Fruit fly (Drosophila melanogaster): ENCODE measurements around the gene CG3402.

The CG3402 gene

DNA sequence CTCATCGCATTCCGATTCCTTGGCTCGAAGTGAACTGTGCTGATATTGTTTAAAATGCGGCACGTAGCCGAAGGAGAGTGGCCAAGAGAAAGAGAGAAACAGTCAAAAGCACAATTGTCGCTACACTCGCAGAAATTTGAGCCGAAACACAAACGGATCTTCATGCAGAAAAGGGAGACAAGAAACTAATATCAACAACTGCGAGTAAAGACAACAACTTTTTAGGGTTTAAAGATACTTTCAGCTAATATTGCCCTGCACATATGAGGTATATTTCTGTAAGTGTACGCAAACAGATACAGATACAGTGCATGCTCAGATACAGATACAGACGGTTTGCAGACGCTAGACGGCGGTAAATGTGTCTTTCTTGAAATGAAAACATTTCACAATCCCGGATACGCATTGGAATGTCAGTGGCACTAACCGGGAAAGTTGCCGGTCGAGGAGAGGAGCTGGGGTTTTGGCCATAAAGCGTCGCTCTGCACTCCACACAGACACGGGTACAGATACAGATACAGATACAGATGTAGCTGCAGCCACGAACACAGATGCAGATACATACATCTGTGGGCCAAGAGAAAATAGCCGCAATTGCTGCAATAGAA is 8.5 kb downstream of the CG3402 start (continued):
- TF ChIP-seq CG12391 (tag; optimal IDR thresholded peaks at IDR 0.05): peak; percentile 87
- peak; percentile 75 for TF ChIP-seq odd (GFP tag; optimal IDR thresholded peaks at IDR 0.05)
- peak; percentile 38 for TF ChIP-seq slou (GFP tag; optimal IDR thresholded peaks at IDR 0.05)
- TF ChIP-seq CG12219 (GFP tag; optimal IDR thresholded peaks at IDR 0.05): peak; percentile 88
- TF ChIP-seq tap (tag; optimal IDR thresholded peaks at IDR 0.05): peak; percentile 83
- peak; percentile 69 for TF ChIP-seq kay (GFP tag; optimal IDR thresholded peaks at IDR 0.05)
- no peak for TF ChIP-seq ham (GFP tag; IDR thresholded peaks at IDR 0.05)
- TF ChIP-seq CG32772 (GFP tag; IDR thresholded peaks at IDR 0.05): peak; percentile 88
- TF ChIP-seq crol (GFP tag; IDR thresholded peaks at IDR 0.05): peak; percentile 24; the same call in 1 of the 2 replicates
- TF ChIP-seq tgo (GFP tag; IDR thresholded peaks at IDR 0.05): peak; percentile 85
- peak; percentile 89 for TF ChIP-seq CG12769 (tag; optimal IDR thresholded peaks at IDR 0.05)
- TF ChIP-seq CG4282 (GFP tag; optimal IDR thresholded peaks at IDR 0.05): peak; percentile 72
- TF ChIP-seq HmgZ (tag; optimal IDR thresholded peaks at IDR 0.05): peak; percentile 77
- peak; percentile 72 for TF ChIP-seq HmgD (GFP tag; optimal IDR thresholded peaks at IDR 0.05)
- TF ChIP-seq Lhr (GFP tag; optimal IDR thresholded peaks at IDR 0.05): peak; percentile 76
- peak; percentile 78 for TF ChIP-seq fd64A (GFP tag; optimal IDR thresholded peaks at IDR 0.05)
- TF ChIP-seq sqz (GFP tag; optimal IDR thresholded peaks at IDR 0.05): peak; percentile 76
- TF ChIP-seq Lpt (GFP tag; optimal IDR thresholded peaks at IDR 0.05): no peak
- TF ChIP-seq Awh (GFP tag; IDR thresholded peaks at IDR 0.05): peak; percentile 93
- TF ChIP-seq Max (GFP tag; optimal IDR thresholded peaks at IDR 0.05): peak; percentile 74
- peak; percentile 47 for TF ChIP-seq emc (GFP tag; optimal IDR thresholded peaks at IDR 0.05)
- peak; percentile 62 for TF ChIP-seq CG12104 (GFP tag; optimal IDR thresholded peaks at IDR 0.05)
- TF ChIP-seq Kr (GFP tag; optimal IDR thresholded peaks at IDR 0.05): no peak
- TF ChIP-seq sc (optimal IDR thresholded peaks at IDR 0.05): no peak
- peak; percentile 80 for TF ChIP-seq sc (GFP tag; optimal IDR thresholded peaks at IDR 0.05)
- peak; percentile 79 for TF ChIP-seq CG17802 (tag; optimal IDR thresholded peaks at IDR 0.05)
- TF ChIP-seq klu (GFP tag; IDR thresholded peaks at IDR 0.05): peak; percentile 55
- TF ChIP-seq mam (GFP tag; optimal IDR thresholded peaks at IDR 0.05): peak; percentile 86
- TF ChIP-seq CG4730 (GFP tag; IDR thresholded peaks at IDR 0.05): peak; percentile 70
- peak; percentile 79 for TF ChIP-seq CG32767 (GFP tag; IDR thresholded peaks at IDR 0.05)
- TF ChIP-seq H2.0 (GFP tag; IDR thresholded peaks at IDR 0.05): peak; percentile 84
- TF ChIP-seq CG6272 (GFP tag; IDR thresholded peaks at IDR 0.05): peak; percentile 77
- peak; percentile 81 for TF ChIP-seq lmd (GFP tag; IDR thresholded peaks at IDR 0.05)
- TF ChIP-seq Atf6 (GFP tag; IDR thresholded peaks at IDR 0.05): peak; percentile 64; the same call in 1 of the 2 replicates
- no peak for TF ChIP-seq CG13287 (GFP tag; IDR thresholded peaks at IDR 0.05; ENCODE audit: partially characterized antibody)
- no peak for TF ChIP-seq Dref (GFP tag; IDR thresholded peaks at IDR 0.05)
- peak; percentile 75 for TF ChIP-seq CG1647 (GFP tag; optimal IDR thresholded peaks at IDR 0.05)
- TF ChIP-seq fd96Cb (tag; optimal IDR thresholded peaks at IDR 0.05): peak; percentile 90
- TF ChIP-seq ro (GFP tag; IDR thresholded peaks at IDR 0.05): peak; percentile 65
- peak; percentile 59; the same call in 1 of the 2 replicates for TF ChIP-seq Nf-YA (GFP tag; IDR thresholded peaks at IDR 0.05)
- peak; percentile 75 for TF ChIP-seq Vsx1 (GFP tag; optimal IDR thresholded peaks at IDR 0.05)
- no peak for TF ChIP-seq B-H2 (GFP tag; optimal IDR thresholded peaks at IDR 0.05)
- TF ChIP-seq Mrtf (GFP tag; IDR thresholded peaks at IDR 0.05): peak; percentile 81
- peak; percentile 75 for TF ChIP-seq HLH54F (GFP tag; optimal IDR thresholded peaks at IDR 0.05)
- TF ChIP-seq tup (GFP tag; optimal IDR thresholded peaks at IDR 0.05): peak; percentile 76
- peak; percentile 46 for TF ChIP-seq CG2116 (GFP tag; optimal IDR thresholded peaks at IDR 0.05)
- peak; percentile 79 for TF ChIP-seq onecut (GFP tag; IDR thresholded peaks at IDR 0.05)
- no peak for TF ChIP-seq insv (GFP tag; optimal IDR thresholded peaks at IDR 0.05)
- TF ChIP-seq CG3847 (GFP tag; IDR thresholded peaks at IDR 0.05): peak; percentile 74
- peak; percentile 77 for TF ChIP-seq NK7.1 (GFP tag; optimal IDR thresholded peaks at IDR 0.05)
- peak; percentile 72 for TF ChIP-seq CG18476 (GFP tag; optimal IDR thresholded peaks at IDR 0.05)

Measured in whole organism, embryonic.